Worm (Caenorhabditis elegans): ENCODE measurements around the gene R02D5.1.
A peak's percentile ranks its signal among the peaks of the same experiment; 100 is the strongest.

R02D5.1 gene

ce11 chrV:14518010-14518409, 10.0 kb downstream of the R02D5.1 start, which contains the start of gene R02D5.6 (continued):
- no peak for TF ChIP-seq zip-2 (tag; optimal IDR thresholded peaks at IDR 0.05)
- no peak for TF ChIP-seq unc-62 (GFP tag; optimal IDR thresholded peaks at IDR 0.05 in 1 of 2)
- TF ChIP-seq unc-62 (tag; optimal IDR thresholded peaks at IDR 0.05), result no peak
- TF ChIP-seq ZK546.5 (tag; optimal IDR thresholded peaks at IDR 0.05), result no peak
- TF ChIP-seq mdt-29 (GFP tag; IDR thresholded peaks at IDR 0.05), result no peak
- no peak for TF ChIP-seq F49E8.2 (tag; optimal IDR thresholded peaks at IDR 0.05; ENCODE audit: borderline replicate concordance)

ce11 chrV:14519268-14519667, 11.2 kb downstream of the R02D5.1 start, which contains the start of gene R02D5.8:
Gene R02D5.8 (minus strand): TSS chrV:14519368.
- TF ChIP-seq daf-12 (tag; optimal IDR thresholded peaks at IDR 0.05) (no peak), skn-1 (tag; optimal IDR thresholded peaks at IDR 0.05) (no peak), nhr-42 (GFP tag; IDR thresholded peaks at IDR 0.05) (no peak)

DNA sequence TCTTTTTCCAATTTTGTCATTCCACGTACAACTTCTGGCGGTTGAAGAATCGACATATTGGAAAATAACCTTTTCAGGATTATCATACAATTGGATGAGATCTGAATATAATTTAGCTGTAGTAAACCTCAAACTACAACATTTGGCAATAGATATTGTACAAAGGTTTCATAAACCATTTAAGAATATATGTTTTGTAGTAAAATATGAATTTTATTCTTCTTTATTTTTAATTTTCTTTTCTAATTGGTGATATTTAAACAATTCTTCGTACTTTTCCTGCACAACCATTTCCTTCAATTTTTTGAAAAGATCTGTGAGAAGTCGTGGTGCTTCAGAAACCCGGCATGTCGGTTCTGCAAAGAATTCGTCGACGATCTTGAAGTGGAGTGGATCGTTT, 13.0 kb downstream of the R02D5.1 start, which contains the start of gene C53A5.17:
C53A5.17 (minus strand) TSS at position 101 of the 400 bp plus-strand sequence.
- TF ChIP-seq lin-39 (tag; optimal IDR thresholded peaks at IDR 0.05), result no peak
- peak in 1 of 2 experiments; percentile 32 for TF ChIP-seq unc-62 (GFP tag; optimal IDR thresholded peaks at IDR 0.05 in 1 of 2)
- TF ChIP-seq unc-62 (tag; optimal IDR thresholded peaks at IDR 0.05), result no peak
- no peak for TF ChIP-seq hmg-1.1 (GFP tag; IDR thresholded peaks at IDR 0.05)

DNA sequence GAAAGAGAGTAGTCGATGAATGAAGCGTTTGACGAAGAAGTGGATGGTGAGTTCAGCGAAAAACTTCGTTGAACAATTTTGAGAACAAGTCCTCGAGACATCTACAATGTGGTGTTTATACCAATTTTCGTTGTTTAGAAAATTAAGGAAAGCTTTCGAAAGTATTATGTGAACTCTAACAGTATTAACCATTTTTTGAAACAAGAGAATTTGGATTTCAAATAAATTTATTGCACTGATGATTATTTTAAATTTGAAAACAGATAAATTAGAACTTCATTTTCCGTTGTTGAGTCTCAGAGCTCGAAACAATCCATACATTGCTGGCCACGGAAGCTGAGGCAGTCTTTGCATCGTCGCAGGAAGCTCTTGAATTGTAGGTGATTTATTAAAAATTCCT, 14.5 kb downstream of the R02D5.1 start, which contains the start of gene C53A5.16:
C53A5.16 (minus strand) TSS at position 101 of the 400 bp plus-strand sequence.
- TF ChIP-seq hlh-11 (tag; optimal IDR thresholded peaks at IDR 0.05) (no peak), ceh-28 (tag; optimal IDR thresholded peaks at IDR 0.05) (no peak), nhr-77 (tag; optimal IDR thresholded peaks at IDR 0.05) (no peak), duxl-1 (tag; optimal IDR thresholded peaks at IDR 0.05; ENCODE audit: poor library complexity) (no peak), unc-62 (GFP tag; optimal IDR thresholded peaks at IDR 0.05 in 1 of 2) (no peak), unc-62 (tag; optimal IDR thresholded peaks at IDR 0.05) (no peak), zag-1 (tag; optimal IDR thresholded peaks at IDR 0.05) (no peak), snpc-4 (tag; optimal IDR thresholded peaks at IDR 0.05) (no peak), T20F7.1 (GFP tag; optimal IDR thresholded peaks at IDR 0.05) (no peak), arid-1 (GFP tag; conservative IDR thresholded peaks at IDR 0.05) (no peak), nhr-76 (tag; optimal IDR thresholded peaks at IDR 0.05) (no peak), lin-39 (tag; optimal IDR thresholded peaks at IDR 0.05) (no peak), snpc-1.2 (GFP tag; IDR thresholded peaks at IDR 0.05) (no peak), php-3 (GFP tag; IDR thresholded peaks at IDR 0.05) (no peak), lin-29 (GFP tag; IDR thresholded peaks at IDR 0.05) (no peak)

- TF ChIP-seq lin-39 (tag; optimal IDR thresholded peaks at IDR 0.05), result no peak
- no peak for TF ChIP-seq F44E2.7 (GFP tag; IDR thresholded peaks at IDR 0.05)
- no peak for TF ChIP-seq lin-1 (GFP tag; IDR thresholded peaks at IDR 0.05)
- TF ChIP-seq dmd-8 (GFP tag; IDR thresholded peaks at IDR 0.05), result no peak
- no peak for TF ChIP-seq ZK546.5 (tag; optimal IDR thresholded peaks at IDR 0.05)
- TF ChIP-seq rbr-2 (tag; optimal IDR thresholded peaks at IDR 0.05), result no peak
- no peak for TF ChIP-seq ZK337.2 (GFP tag; IDR thresholded peaks at IDR 0.05)
- TF ChIP-seq fkh-10 (GFP tag; optimal IDR thresholded peaks at IDR 0.05), result no peak
- no peak for TF ChIP-seq ctbp-1 (GFP tag; IDR thresholded peaks at IDR 0.05)
- TF ChIP-seq mxl-3 (GFP tag; optimal IDR thresholded peaks at IDR 0.05), result no peak
- no peak for TF ChIP-seq unc-130 (GFP tag; optimal IDR thresholded peaks at IDR 0.05)
- TF ChIP-seq set-16 (GFP tag; IDR thresholded peaks at IDR 0.05), result no peak
- TF ChIP-seq zip-2 (tag; optimal IDR thresholded peaks at IDR 0.05), result no peak
- TF ChIP-seq F49E8.2 (tag; optimal IDR thresholded peaks at IDR 0.05; ENCODE audit: borderline replicate concordance), result no peak
- TF ChIP-seq lsy-2 (tag; optimal IDR thresholded peaks at IDR 0.05), result no peak
- no peak for TF ChIP-seq aly-2 (tag; optimal IDR thresholded peaks at IDR 0.05)
- no peak for TF ChIP-seq skn-1 (tag; optimal IDR thresholded peaks at IDR 0.05)
- TF ChIP-seq unc-39 (tag; optimal IDR thresholded peaks at IDR 0.05), result no peak
- TF ChIP-seq zip-11 (GFP tag; IDR thresholded peaks at IDR 0.05), result no peak
- no peak for TF ChIP-seq mdt-29 (GFP tag; IDR thresholded peaks at IDR 0.05)
Observed at ce11 chrV:14523105-14523504, 15.1 kb downstream of the R02D5.1 start, which contains the start of gene C53A5.2. Gene C53A5.2 (minus strand): TSS chrV:14523205.

Data from whole organism, L4 larva.